Fruit fly (Drosophila melanogaster) whole organism, prepupa: ENCODE data around the gene CG32271.

Experiments used
- CG10631 ChIP-seq: fragments of 200-800 bp; sonication (Bioruptor generic); optimal IDR thresholded peaks from 2 replicates; lab custom pipeline; 2016; ENCODE audit warnings: missing biosample characterization, missing genetic modification characterization
- CG10669 ChIP-seq: fragments of 200-800 bp; sonication (Bioruptor generic); optimal IDR thresholded peaks from 3 replicates; lab custom pipeline; 2018; ENCODE audit warnings: missing biosample characterization, mild to moderate bottlenecking, missing genetic modification characterization, moderate library complexity
- CG11762 ChIP-seq: fragments of 200-800 bp; sonication (Bioruptor generic); optimal IDR thresholded peaks from 3 replicates; lab custom pipeline; 2016; ENCODE audit warnings: missing biosample characterization, missing genetic modification characterization; ENCODE audit not compliant: insufficient read depth
- CG11902 ChIP-seq: fragments of 200-800 bp; sonication (Bioruptor generic); optimal IDR thresholded peaks from 3 replicates; lab custom pipeline; 2016; ENCODE audit warnings: missing biosample characterization, missing genetic modification characterization
- CG1621 ChIP-seq: fragments of 200-800 bp; sonication (Bioruptor generic); optimal IDR thresholded peaks from 3 replicates; lab custom pipeline; 2018; ENCODE audit warnings: missing biosample characterization, mild to moderate bottlenecking, missing genetic modification characterization
- CG3032 ChIP-seq: fragments of 200-800 bp; optimal IDR thresholded peaks from 2 replicates; lab custom pipeline; 2019; ENCODE audit warnings: missing biosample characterization, mild to moderate bottlenecking, missing genetic modification characterization, moderate library complexity
- CG31627 ChIP-seq: fragments of 200-800 bp; sonication (Bioruptor generic); optimal IDR thresholded peaks from 3 replicates; lab custom pipeline; 2016; ENCODE audit warnings: missing biosample characterization, missing genetic modification characterization
- CG32006 ChIP-seq: fragments of 200-800 bp; sonication (Bioruptor generic); optimal IDR thresholded peaks from 3 replicates; lab custom pipeline; 2017; ENCODE audit warnings: missing biosample characterization, mild to moderate bottlenecking, missing genetic modification characterization
- CG3919 ChIP-seq: fragments of 200-800 bp; sonication (Bioruptor generic); optimal IDR thresholded peaks from 3 replicates; lab custom pipeline; 2016; ENCODE audit warnings: missing biosample characterization, missing genetic modification characterization
- CG6792 ChIP-seq: fragments of 200-800 bp; sonication (Bioruptor generic); optimal IDR thresholded peaks from 3 replicates; lab custom pipeline; 2016; ENCODE audit warnings: missing biosample characterization, missing genetic modification characterization
- CG6808 ChIP-seq: fragments of 200-800 bp; sonication (Bioruptor generic); optimal IDR thresholded peaks from 3 replicates; lab custom pipeline; 2017; ENCODE audit warnings: missing biosample characterization, missing genetic modification characterization, mild to moderate bottlenecking, moderate library complexity, missing genetic modification reagents
- CG6854 ChIP-seq: fragments of 200-800 bp; sonication (Bioruptor generic); optimal IDR thresholded peaks from 2 replicates; lab custom pipeline; 2017; ENCODE audit warnings: missing biosample characterization, mild to moderate bottlenecking, missing genetic modification characterization
- CG7368 ChIP-seq: fragments of 200-800 bp; sonication (Bioruptor generic); optimal IDR thresholded peaks from 3 replicates; lab custom pipeline; 2016; ENCODE audit warnings: missing biosample characterization, missing genetic modification characterization
- Eip75B ChIP-seq: fragments of 200-800 bp; sonication (Bioruptor generic); optimal IDR thresholded peaks from 3 replicates; lab custom pipeline; 2016; ENCODE audit warnings: missing biosample characterization, missing genetic modification characterization
- Eip78C ChIP-seq: fragments of 200-800 bp; sonication (Bioruptor generic); peaks from one replicate; lab custom pipeline; 2016; ENCODE audit warnings: missing biosample characterization, missing genetic modification characterization
- Ets21C ChIP-seq: fragments of 200-800 bp; sonication (Bioruptor generic); optimal IDR thresholded peaks from 3 replicates; lab custom pipeline; 2016; ENCODE audit warnings: missing biosample characterization, missing genetic modification characterization
- Ets96B ChIP-seq: fragments of 200-800 bp; optimal IDR thresholded peaks from 2 replicates; lab custom pipeline; 2019; ENCODE audit warnings: missing biosample characterization, mild to moderate bottlenecking, missing genetic modification characterization, moderate library complexity
- Hr39 ChIP-seq: fragments of 200-800 bp; sonication (Bioruptor generic); optimal IDR thresholded peaks from 2 replicates; lab custom pipeline; 2016; ENCODE audit warnings: missing biosample characterization, missing genetic modification characterization
- Hr4 ChIP-seq: fragments of 200-800 bp; sonication (Bioruptor generic); optimal IDR thresholded peaks from 3 replicates; lab custom pipeline; 2016; ENCODE audit warnings: missing biosample characterization, missing genetic modification characterization
- Lpt ChIP-seq: fragments of 200-800 bp; sonication (Bioruptor generic); optimal IDR thresholded peaks from 3 replicates; lab custom pipeline; 2016; ENCODE audit warnings: missing biosample characterization, missing genetic modification characterization
- Met ChIP-seq: fragments of 200-800 bp; sonication (Bioruptor generic); optimal IDR thresholded peaks from 3 replicates; lab custom pipeline; 2016; ENCODE audit warnings: missing biosample characterization, missing genetic modification characterization
- Sox14 ChIP-seq: fragments of 200-800 bp; sonication (Bioruptor generic); optimal IDR thresholded peaks from 3 replicates; lab custom pipeline; 2016; ENCODE audit warnings: missing biosample characterization, missing genetic modification characterization
- Sox15 ChIP-seq: fragments of 200-800 bp; sonication (Bioruptor generic); optimal IDR thresholded peaks from 3 replicates; lab custom pipeline; 2016; ENCODE audit warnings: missing biosample characterization, missing genetic modification characterization
- cyc ChIP-seq: fragments of 200-800 bp; sonication (Bioruptor generic); optimal IDR thresholded peaks from 3 replicates; lab custom pipeline; 2016; ENCODE audit warnings: missing biosample characterization, missing genetic modification characterization
- eg ChIP-seq: fragments of 200-800 bp; sonication (Bioruptor generic); IDR thresholded peaks from 3 replicates; pipeline ENCODE4 v1.3.6; 2022; ENCODE audit warnings: missing biosample characterization, missing genetic modification characterization
- esn ChIP-seq: fragments of 200-800 bp; sonication (Bioruptor generic); optimal IDR thresholded peaks from 2 replicates; lab custom pipeline; 2016; ENCODE audit warnings: missing biosample characterization, mild to moderate bottlenecking, missing genetic modification characterization, moderate library complexity
- fd59A ChIP-seq: fragments of 200-800 bp; sonication (Bioruptor generic); optimal IDR thresholded peaks from 2 replicates; lab custom pipeline; 2017; ENCODE audit warnings: missing biosample characterization, mild to moderate bottlenecking, missing genetic modification characterization, missing genetic modification reagents
- fkh ChIP-seq: fragments of 200-800 bp; sonication (Bioruptor generic); optimal IDR thresholded peaks from 3 replicates; lab custom pipeline; 2017; ENCODE audit warnings: missing biosample characterization, mild to moderate bottlenecking, missing genetic modification characterization, moderate library complexity
- lz ChIP-seq: fragments of 200-800 bp; sonication (Bioruptor generic); optimal IDR thresholded peaks from 3 replicates; lab custom pipeline; 2016; ENCODE audit warnings: missing biosample characterization, missing genetic modification characterization
- spab ChIP-seq: fragments of 200-800 bp; sonication (Bioruptor generic); optimal IDR thresholded peaks from 2 replicates; lab custom pipeline; 2017; ENCODE audit warnings: missing biosample characterization, mild to moderate bottlenecking, missing genetic modification characterization, missing genetic modification reagents
- svp ChIP-seq: fragments of 200-800 bp; sonication (Bioruptor generic); peaks from one replicate; lab custom pipeline; 2016; ENCODE audit warnings: missing biosample characterization, missing genetic modification characterization
- vri ChIP-seq: fragments of 200-800 bp; sonication (Bioruptor generic); optimal IDR thresholded peaks from 3 replicates; lab custom pipeline; 2016; ENCODE audit warnings: missing biosample characterization, mild to moderate bottlenecking, missing genetic modification characterization

CG32271 gene

DNA sequence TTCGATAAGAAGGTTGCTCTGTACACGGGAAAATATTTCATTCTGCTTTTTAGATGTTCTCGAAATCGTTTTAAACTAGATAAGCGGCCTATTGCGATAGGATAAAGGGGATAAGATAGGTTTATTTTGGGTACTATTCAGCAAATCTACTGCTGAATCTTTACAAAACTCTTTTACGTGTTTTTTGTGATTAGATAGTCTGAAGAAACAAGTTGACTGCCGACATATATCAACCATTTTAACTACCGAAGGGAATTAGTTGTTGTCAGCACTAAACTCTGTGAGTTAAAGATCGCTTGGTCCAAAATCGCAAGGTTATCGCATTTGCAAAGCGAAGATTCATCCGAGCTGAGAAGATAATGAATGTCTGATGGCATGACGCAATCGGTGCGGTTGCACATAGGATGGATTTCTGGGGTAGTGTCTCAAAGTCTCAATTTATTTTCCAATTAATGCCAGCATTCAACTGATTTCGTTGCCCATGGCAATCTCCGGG is 36.7 kb downstream of the CG32271 start, which contains the start of gene Asciz:
Asciz (minus strand) TSS at position 51 of the 496 bp plus-strand sequence.
- TF ChIP-seq CG10631 (GFP tag; lab: Kevin White, UChicago) (no peak), CG11762 (GFP tag; lab: Kevin White, UChicago) (no peak), svp (GFP tag; lab: Kevin White, UChicago) (peak; percentile 92), CG6808 (GFP tag; lab: Kevin White, UChicago) (no peak)

DNA sequence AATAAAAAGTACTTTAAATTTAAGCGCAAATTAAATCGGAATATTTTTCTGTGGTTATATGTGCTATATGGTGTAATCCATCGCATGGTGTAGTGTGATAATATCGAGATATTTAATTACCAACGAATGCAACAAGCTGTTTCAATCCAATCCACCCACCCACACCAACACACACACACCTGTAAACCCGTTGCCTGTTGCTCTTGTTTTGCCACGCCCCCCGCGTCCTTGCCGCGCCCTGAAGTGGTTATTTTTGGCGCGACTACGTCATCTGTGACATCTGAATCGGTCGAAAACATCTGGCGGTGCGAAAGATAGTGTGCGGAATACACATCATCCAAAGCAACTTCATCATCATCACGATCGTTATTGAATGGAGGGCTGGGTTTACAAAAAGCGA is 37.6 kb downstream of the CG32271 start:
- TF ChIP-seq vri (GFP tag; lab: Kevin White, UChicago): peak; percentile 15
- TF ChIP-seq CG7368 (GFP tag; lab: Kevin White, UChicago): no peak
- no peak for TF ChIP-seq esn
- TF ChIP-seq, all 60 proteins: peak for 1

DNA sequence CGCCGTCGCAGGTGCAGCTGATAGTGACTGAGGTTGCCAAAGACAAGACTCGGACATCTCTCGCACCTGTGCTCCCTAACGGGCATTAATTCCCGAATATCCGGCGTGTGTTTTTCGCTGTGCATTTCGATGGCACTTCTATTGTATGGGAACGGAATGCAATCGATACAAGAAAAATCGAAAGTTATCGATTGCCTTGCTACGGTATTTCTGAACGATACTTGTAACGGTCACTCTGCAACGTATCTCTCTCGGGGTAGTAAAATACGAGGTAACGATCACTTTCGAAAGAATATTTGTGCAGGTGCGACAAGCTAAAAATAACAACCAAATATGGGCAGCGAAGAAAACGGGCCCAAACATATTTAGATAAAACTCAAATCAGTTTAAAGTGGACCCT is 38.0 kb downstream of the CG32271 start, which contains the start of gene CG32280:
CG32280 (plus strand) TSS at position 231 of the 400 bp plus-strand sequence.
- TF ChIP-seq spab (GFP tag; lab: Kevin White, UChicago) (no peak), vri (GFP tag; lab: Kevin White, UChicago) (no peak), Hr39 (GFP tag; lab: Kevin White, UChicago) (peak; percentile 33), eg (no peak; the same call in 1 of the 3 replicates), CG1621 (tag; lab: Kevin White, UChicago) (peak; percentile 67), Sox14 (GFP tag; lab: Kevin White, UChicago) (peak; percentile 27), esn (peak; percentile 48), Lpt (no peak), CG7368 (GFP tag; lab: Kevin White, UChicago) (no peak), Met (GFP tag; lab: Kevin White, UChicago) (no peak), CG3919 (GFP tag; lab: Kevin White, UChicago) (no peak), CG6792 (GFP tag; lab: Kevin White, UChicago) (peak; percentile 5), Hr4 (GFP tag; lab: Kevin White, UChicago) (no peak), CG31627 (GFP tag; lab: Kevin White, UChicago) (peak; percentile 23), lz (peak; percentile 29), Ets21C (peak; percentile 20), CG32006 (no peak), Eip75B (GFP tag; lab: Kevin White, UChicago) (no peak), cyc (GFP tag; lab: Kevin White, UChicago) (peak; percentile 36)

DNA sequence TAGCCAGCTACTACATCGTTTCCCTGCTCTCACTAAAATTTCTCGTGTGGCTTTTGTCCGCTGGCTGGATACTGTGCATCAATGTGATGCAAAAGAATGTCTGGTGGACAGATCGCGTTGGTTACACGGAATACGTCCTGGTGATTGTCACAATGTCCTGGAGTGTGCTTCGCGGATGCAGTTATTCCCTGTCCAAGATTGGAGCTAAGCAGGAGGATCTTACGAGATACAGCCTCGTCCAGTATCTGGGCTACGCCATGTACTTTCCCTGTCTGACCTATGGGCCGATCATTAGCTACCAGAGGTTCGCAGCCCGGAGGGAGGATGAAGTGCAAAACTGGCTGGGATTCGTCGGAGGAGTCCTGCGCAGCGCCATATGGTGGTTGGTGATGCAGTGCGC is 40.4 kb downstream of the CG32271 start:
- TF ChIP-seq Met (GFP tag; lab: Kevin White, UChicago) (no peak), Sox15 (GFP tag; lab: Kevin White, UChicago) (no peak), Eip75B (GFP tag; lab: Kevin White, UChicago) (no peak), CG10631 (GFP tag; lab: Kevin White, UChicago) (no peak), fd59A (GFP tag; lab: Kevin White, UChicago) (no peak), fkh (GFP tag; lab: Kevin White, UChicago) (no peak), eg (no peak), CG6854 (GFP tag; lab: Kevin White, UChicago) (no peak), vri (GFP tag; lab: Kevin White, UChicago) (no peak), CG11902 (no peak), CG3032 (tag; lab: Kevin White, UChicago) (no peak), CG1621 (tag; lab: Kevin White, UChicago) (no peak), CG10669 (GFP tag; lab: Kevin White, UChicago) (no peak), Ets96B (tag; lab: Kevin White, UChicago) (no peak)

DNA sequence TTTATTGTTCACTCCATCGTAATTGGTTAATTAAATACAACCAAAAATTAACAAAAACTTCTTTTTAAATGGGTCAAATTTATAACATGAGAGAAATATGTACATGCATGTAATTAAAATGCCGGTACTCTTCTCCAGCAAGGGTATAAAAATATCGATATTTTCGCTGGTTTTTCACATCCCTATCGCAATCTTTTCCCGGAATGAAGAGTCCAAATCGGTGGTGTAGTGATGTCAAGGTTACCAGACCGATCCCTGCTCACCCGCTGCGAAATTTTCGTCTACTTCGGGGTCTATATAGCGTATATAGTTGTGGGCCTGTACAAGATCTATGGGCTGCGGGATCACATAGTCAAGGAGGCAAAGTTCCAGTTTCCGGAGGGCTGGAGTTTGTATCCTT is 41.0 kb downstream of the CG32271 start, which contains the start of gene rasp:
rasp (plus strand) TSS at position 213 of the 400 bp plus-strand sequence.
- TF ChIP-seq CG1621 (tag; lab: Kevin White, UChicago) (peak; percentile 90), CG11902 (no peak), fd59A (GFP tag; lab: Kevin White, UChicago) (no peak), Eip78C (GFP tag; lab: Kevin White, UChicago) (no peak)
